Fruit fly (Drosophila melanogaster) Kc167 (cell line): Measurements from ENCODE around the gene Ugt36F1.

Experiments
- Myc ChIP-seq: fragments of >200 bp; optimal IDR thresholded peaks from 2 replicates; lab custom pipeline; 2017; ENCODE audit warnings: missing external identifiers
- Sin3A ChIP-seq: fragments of >200 bp; optimal IDR thresholded peaks from 2 replicates; lab custom pipeline; 2018; ENCODE audit warnings: missing external identifiers
- h ChIP-seq: fragments of >200 bp; optimal IDR thresholded peaks from 3 replicates; lab custom pipeline; 2018; ENCODE audit warnings: missing external identifiers
- insv ChIP-seq: fragments of >200 bp; optimal IDR thresholded peaks from 3 replicates; lab custom pipeline; 2018; ENCODE audit warnings: missing external identifiers
- psq ChIP-seq: fragments of >200 bp; optimal IDR thresholded peaks from 2 replicates; lab custom pipeline; 2017; ENCODE audit warnings: missing external identifiers
- ttk ChIP-seq: sonication (Bioruptor generic); optimal IDR thresholded peaks from 2 replicates; lab custom pipeline; 2017; ENCODE audit warnings: missing external identifiers

Ugt36F1 gene

DNA sequence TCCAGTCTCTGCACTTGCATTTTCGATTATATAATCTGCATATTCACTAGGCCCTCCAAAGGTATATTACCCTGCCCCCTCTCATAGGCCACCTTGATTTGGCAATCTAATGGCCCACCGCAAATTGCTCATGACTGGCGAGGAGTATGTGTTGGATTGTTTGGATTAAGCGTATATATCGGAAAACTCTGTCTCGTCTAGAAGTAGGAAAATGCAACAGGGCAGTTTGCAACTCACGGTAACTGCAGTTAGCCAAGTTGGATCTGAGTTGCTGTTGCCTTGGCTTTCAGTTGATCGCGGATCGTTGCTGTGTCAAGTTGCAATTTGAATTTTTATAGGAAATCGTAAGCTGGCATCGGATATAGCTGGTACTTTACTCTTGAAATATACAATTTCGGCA lies at the start of gene Ugt36F1:
Gene Ugt36F1 (plus strand): TSS at position 301 of the 400 bp plus-strand sequence.
- TF ChIP-seq h (lab: Kevin White, UChicago) (no peak), insv (lab: Kevin White, UChicago) (no peak), ttk (lab: Kevin White, UChicago) (no peak), Sin3A (no peak), Myc (no peak), psq (no peak)

dm6 chr2L:18775274-18775673 lies 43.9 kb upstream of the Ugt36F1 start:
- TF ChIP-seq Sin3A (no peak), insv (lab: Kevin White, UChicago) (no peak), h (lab: Kevin White, UChicago) (no peak), Myc (no peak), psq (no peak), ttk (lab: Kevin White, UChicago) (no peak)

dm6 chr2L:18776559-18776958 lies 42.6 kb upstream of the Ugt36F1 start:
- TF ChIP-seq insv (lab: Kevin White, UChicago): no peak
- TF ChIP-seq Sin3A: no peak
- no peak for TF ChIP-seq ttk (lab: Kevin White, UChicago)
- TF ChIP-seq h (lab: Kevin White, UChicago): no peak
- TF ChIP-seq Myc: no peak
- no peak for TF ChIP-seq psq

DNA sequence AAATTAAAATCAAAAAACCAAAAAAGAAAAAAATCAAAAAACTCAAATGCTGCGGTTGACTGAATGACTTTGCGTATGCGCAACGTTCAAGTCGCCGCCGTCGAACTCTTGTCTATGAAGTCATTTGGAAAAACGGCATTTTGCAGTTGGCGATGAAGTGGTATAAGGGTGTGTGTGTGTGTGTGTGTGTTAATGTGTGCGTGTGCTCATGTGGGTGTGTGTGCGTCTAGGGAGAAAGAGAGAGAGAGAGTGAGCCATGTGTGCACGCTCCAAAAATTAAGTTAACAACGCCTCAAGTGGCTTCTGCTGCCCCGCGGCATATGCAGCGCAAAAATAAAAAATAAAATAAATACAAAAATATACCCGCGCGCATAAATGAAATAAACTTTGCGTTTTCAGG lies 41.7 kb upstream of the Ugt36F1 start:
- TF ChIP-seq insv (lab: Kevin White, UChicago): no peak
- no peak for TF ChIP-seq psq
- no peak for TF ChIP-seq h (lab: Kevin White, UChicago)
- TF ChIP-seq ttk (lab: Kevin White, UChicago): no peak
- TF ChIP-seq Sin3A: no peak
- TF ChIP-seq Myc: no peak

DNA sequence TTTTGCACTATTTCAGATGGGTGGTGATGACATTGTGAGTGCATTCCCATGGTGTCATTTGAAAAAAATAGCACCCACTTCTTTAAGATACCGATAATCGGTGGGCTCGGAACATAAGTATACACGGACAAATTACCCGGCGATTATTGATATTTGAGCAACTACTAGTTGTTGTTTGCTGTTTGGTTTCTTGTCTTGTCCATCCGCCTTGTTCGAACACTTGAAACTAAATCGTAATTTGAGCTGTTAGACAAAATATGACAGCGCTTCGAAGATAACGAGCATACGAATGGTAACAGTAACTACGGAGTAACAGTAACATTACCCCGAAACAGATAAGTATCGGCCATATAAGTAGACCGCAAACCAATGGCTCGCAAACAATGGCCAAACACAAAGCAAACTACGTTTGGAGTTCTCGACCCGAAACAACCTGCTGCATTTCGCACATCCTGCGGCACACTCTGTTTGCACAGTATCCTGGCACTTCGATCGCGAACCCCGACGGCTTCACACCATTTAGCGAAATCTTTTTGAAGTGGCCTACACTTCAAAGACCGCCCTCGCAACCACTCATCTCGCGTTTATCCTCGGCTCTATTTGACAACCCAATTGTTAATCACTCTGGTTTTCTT lies 38.1 kb upstream of the Ugt36F1 start:
- TF ChIP-seq ttk (lab: Kevin White, UChicago) (no peak), insv (lab: Kevin White, UChicago) (no peak)

dm6 chr2L:18782212-18782825 lies 36.8 kb upstream of the Ugt36F1 start:
- TF ChIP-seq ttk (lab: Kevin White, UChicago): no peak
- TF ChIP-seq h (lab: Kevin White, UChicago): no peak
- TF ChIP-seq Sin3A: no peak
- no peak for TF ChIP-seq psq
- no peak for TF ChIP-seq insv (lab: Kevin White, UChicago)
- TF ChIP-seq Myc: no peak

- TF ChIP-seq Myc (no peak), ttk (lab: Kevin White, UChicago) (no peak), psq (no peak), h (lab: Kevin White, UChicago) (no peak), Sin3A (no peak), insv (lab: Kevin White, UChicago) (no peak)
Measured at dm6 chr2L:18782936-18783335, 36.2 kb upstream of the Ugt36F1 start.

DNA sequence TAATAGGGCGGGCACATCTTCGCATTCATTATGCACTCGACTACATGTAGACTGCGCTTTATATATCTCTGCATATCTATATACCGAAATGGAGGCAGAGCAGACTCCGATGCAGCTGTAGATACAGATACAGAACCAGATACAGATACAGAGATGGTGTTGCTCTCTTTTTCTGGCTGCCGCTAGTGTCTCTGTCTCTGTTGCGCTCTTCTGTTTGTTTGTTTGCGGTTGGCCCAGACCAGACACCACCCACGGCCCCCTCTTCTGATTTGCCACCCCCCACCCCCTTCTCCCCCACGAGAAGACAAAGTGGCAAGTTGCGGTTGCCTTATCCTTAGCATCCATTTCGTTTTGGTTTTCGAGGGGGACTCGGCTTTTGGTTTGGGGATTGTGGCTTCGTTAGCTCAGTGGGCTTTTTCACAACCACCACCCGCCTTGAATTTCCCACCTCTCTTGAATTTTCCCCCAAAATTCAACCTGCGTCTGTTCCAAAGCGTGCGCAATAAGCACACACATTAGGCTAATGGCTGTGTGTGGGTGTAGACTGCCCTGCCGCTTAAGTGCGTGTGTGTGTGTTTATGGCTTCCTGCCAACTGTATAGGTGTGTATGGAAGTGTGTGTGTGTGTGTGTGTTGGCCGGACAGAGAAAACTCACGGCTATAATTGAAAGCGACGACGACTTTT lies 35.6 kb upstream of the Ugt36F1 start:
- TF ChIP-seq Sin3A: no peak
- TF ChIP-seq ttk (lab: Kevin White, UChicago): no peak
- TF ChIP-seq h (lab: Kevin White, UChicago): no peak
- no peak for TF ChIP-seq psq
- TF ChIP-seq Myc: no peak
- TF ChIP-seq insv (lab: Kevin White, UChicago): no peak

- TF ChIP-seq Sin3A (no peak), insv (lab: Kevin White, UChicago) (no peak), Myc (no peak), psq (no peak), h (lab: Kevin White, UChicago) (no peak), ttk (lab: Kevin White, UChicago) (no peak)
Measured at dm6 chr2L:18785026-18785600, 34.0 kb upstream of the Ugt36F1 start.

DNA sequence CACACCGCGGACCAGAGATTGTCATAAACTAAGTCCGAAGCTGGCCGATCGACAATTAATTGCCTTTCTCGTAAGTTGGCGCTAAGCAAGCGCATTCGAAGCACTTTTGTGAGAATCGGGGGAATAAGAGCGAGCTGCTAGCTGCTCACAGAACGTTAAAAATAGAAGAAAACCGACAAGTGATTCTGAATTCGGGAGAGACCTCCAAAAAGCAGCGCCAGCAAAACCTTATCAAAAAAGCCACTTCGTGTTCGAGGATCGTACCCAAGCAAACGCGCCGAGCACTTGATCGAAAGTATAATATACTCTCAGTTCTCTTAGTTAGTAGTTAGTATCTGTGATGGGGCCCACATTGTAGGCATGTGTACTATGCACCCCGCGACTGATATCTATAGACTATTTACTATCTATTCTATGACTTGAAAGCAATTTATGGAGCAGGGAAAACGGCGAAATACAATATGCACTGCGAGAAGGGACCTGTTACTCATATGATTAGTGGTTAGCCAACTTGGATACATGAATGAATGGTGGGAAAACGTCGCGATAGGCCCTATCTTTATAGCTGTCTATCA lies 31.6 kb upstream of the Ugt36F1 start:
- TF ChIP-seq insv (lab: Kevin White, UChicago): no peak
- no peak for TF ChIP-seq ttk (lab: Kevin White, UChicago)
- no peak for TF ChIP-seq h (lab: Kevin White, UChicago)
- no peak for TF ChIP-seq Sin3A
- no peak for TF ChIP-seq Myc
- no peak for TF ChIP-seq psq

DNA sequence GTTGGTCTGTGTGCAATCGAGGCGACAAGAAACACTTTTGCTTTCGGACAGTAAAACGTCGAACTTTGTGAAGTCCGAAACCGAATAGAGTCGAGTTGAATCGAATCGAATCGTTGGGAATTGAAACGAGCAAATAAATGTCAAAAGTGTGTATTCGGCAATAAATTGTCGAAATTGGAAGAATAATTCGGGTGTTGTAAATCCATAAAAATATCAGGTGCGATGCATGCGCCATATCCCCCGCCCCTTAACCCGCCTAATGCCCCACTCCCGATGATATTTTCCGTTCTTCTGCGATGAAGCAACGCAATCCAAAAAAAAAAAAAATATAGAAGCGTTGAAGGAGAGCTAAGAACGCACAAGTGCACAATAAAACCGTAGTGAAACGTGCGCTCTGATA lies 30.2 kb upstream of the Ugt36F1 start:
- no peak for TF ChIP-seq psq

DNA sequence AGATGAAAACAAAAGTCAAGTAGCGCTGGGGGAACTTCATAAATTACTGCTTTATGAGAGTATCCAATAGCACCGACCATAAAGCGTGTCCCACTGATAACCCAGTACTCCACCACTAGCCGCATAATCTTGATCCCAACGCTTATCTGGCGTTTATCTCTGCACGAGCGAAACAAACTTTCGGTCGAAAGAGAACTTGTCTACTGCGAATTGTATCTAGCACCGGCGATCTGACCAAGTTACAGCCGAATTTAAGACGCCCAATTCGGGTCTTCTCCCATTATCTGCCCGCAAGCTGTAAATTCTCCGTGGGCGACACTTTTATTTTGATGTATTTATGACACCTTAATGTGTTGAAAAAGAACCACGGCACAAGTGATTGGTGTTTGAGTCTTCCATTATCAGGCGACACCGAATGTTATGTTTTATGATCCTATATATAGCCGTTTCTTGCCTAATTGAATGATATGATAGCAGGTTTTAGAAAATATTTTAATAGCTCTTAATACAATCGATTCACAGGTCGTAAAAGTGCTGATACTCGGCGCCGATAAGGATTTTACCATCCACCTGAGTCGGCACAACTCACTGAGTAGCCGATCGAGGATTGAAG lies 29.3 kb upstream of the Ugt36F1 start:
- TF ChIP-seq h (lab: Kevin White, UChicago) (no peak), Sin3A (no peak), insv (lab: Kevin White, UChicago) (no peak), Myc (no peak), psq (no peak), ttk (lab: Kevin White, UChicago) (no peak)
